Worm (Caenorhabditis elegans): ENCODE results near the gene C03B8.3.

C03B8.3 gene

DNA sequence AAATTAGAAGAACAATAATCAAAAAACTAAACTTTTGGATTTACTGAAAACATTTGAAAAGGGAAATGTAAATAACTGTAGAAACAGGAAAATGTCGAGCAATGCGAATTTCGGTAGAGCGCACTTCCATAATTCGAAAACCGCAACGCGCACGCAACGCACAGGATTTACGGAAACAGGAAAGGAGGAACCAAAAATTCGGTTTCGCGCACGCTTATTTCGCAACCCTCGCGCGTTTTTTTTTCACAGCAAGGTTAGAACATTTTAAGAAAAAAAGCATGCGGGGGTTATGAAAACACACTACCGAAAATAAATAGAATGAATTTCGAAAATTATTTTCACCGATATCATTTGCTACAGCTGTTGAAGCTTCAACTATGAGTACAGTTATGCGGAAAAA, 614 bp upstream of the C03B8.3 start:
- no peak for TF ChIP-seq gei-8 (GFP tag; optimal IDR thresholded peaks at IDR 0.05)
- TF ChIP-seq nhr-28 (tag; optimal IDR thresholded peaks at IDR 0.05), result no peak
- no peak for TF ChIP-seq egl-27 (tag; optimal IDR thresholded peaks at IDR 0.05)
- no peak for TF ChIP-seq hmg-1.1 (GFP tag; IDR thresholded peaks at IDR 0.05)
- TF ChIP-seq madf-5 (GFP tag; IDR thresholded peaks at IDR 0.05), result no peak
- TF ChIP-seq nhr-48 (tag; optimal IDR thresholded peaks at IDR 0.05), result no peak
- no peak for TF ChIP-seq unc-130 (GFP tag; optimal IDR thresholded peaks at IDR 0.05)
- TF ChIP-seq hlh-30 (tag; optimal IDR thresholded peaks at IDR 0.05; ENCODE audit: insufficient read depth), result no peak
- no peak for TF ChIP-seq Y5F2A.4 (GFP tag; optimal IDR thresholded peaks at IDR 0.05)
- TF ChIP-seq fkh-10 (GFP tag; optimal IDR thresholded peaks at IDR 0.05), result no peak
- TF ChIP-seq D1046.2 (GFP tag; IDR thresholded peaks at IDR 0.05), result no peak
- no peak for TF ChIP-seq dmd-6 (GFP tag; IDR thresholded peaks at IDR 0.05)
- no peak for TF ChIP-seq lin-29 (GFP tag; IDR thresholded peaks at IDR 0.05)
- no peak for TF ChIP-seq ztf-11 (tag; optimal IDR thresholded peaks at IDR 0.05)
- no peak for TF ChIP-seq set-16 (GFP tag; IDR thresholded peaks at IDR 0.05)

DNA sequence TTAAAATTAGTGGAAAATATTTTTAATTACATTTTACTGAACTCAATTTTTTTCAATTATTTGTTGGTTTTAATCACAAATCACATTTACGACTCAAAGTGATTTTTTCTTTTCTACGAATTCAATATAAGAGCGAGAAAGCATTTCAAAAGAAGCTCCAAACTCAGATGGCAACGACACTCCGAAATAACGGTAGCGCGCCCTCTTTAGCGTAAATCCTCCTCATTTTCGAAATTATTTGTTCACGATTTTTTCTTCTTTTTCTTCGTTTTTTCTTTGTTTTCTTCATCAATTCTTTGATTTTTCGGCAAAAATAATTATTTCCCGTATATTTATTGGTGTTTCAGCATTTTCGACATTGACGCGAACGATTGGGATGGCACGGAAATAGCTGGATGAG, 3.0 kb downstream of the C03B8.3 start:
- peak; percentile 97 for TF ChIP-seq Y48G9A.11 (GFP tag; IDR thresholded peaks at IDR 0.05)

DNA sequence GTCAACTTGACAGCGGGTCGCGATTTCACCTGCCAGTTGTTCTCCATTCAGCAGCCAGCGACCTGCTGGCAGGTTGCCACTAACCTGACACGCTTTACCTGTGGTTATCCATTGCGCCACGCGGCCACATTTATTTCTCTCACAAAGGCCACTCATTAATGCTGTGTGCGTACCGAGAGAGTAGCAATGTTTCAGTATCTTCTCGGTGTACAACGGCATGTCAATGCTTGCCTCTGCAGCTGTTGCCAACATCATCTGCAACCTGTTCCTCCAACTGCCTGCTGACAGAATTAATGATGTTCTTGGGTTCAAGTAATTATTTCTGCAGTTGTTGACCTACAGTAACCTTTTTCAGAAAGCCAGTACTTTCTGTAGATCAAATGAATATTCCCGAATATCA, 4.4 kb downstream of the C03B8.3 start:
- TF ChIP-seq ama-1 (optimal IDR thresholded peaks at IDR 0.05) (no peak), skn-1 (tag; optimal IDR thresholded peaks at IDR 0.05) (no peak), hmg-1.1 (GFP tag; IDR thresholded peaks at IDR 0.05) (0 out of 2 replicates have a peak, but pooled peaks have one; percentile 10), php-3 (GFP tag; IDR thresholded peaks at IDR 0.05) (no peak), ZK546.5 (tag; optimal IDR thresholded peaks at IDR 0.05) (no peak), F49E8.2 (tag; optimal IDR thresholded peaks at IDR 0.05; ENCODE audit: borderline replicate concordance) (no peak), set-16 (GFP tag; IDR thresholded peaks at IDR 0.05) (peak; percentile 44; the same call in 1 of the 2 replicates), daf-19 (GFP tag; conservative IDR thresholded peaks at IDR 0.05) (no peak), lsy-2 (tag; optimal IDR thresholded peaks at IDR 0.05) (no peak), dmd-8 (GFP tag; IDR thresholded peaks at IDR 0.05) (no peak), mdl-1 (tag; optimal IDR thresholded peaks at IDR 0.05) (no peak)

DNA sequence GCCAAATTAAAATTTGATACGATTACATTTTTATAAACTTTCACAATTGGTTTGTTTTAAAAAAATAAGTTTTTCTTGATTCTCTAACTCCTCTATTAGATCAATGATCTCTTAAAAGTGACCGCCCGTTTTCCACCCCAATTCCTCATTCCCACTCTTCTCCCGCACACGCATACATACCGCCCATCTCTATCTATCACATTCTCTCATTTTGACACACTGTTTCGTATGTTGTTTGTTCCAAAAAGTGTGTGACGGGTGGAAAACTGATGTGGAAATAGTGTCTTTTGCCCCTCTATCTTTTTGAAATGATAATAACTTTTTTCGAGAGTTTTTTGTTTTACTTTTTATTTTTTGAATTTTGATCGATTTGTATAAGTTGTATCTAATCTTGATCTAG, 6.2 kb downstream of the C03B8.3 start:
- TF ChIP-seq T26A8.4 (GFP tag; IDR thresholded peaks at IDR 0.05) (no peak), duxl-1 (tag; optimal IDR thresholded peaks at IDR 0.05; ENCODE audit: poor library complexity) (no peak), daf-16 (GFP tag; optimal IDR thresholded peaks at IDR 0.05) (peak; percentile 6 to 57), daf-16 (tag; optimal IDR thresholded peaks at IDR 0.05) (peak; percentile 82), nhr-41 (GFP tag; IDR thresholded peaks at IDR 0.05) (no peak), F10B5.3 (tag; optimal IDR thresholded peaks at IDR 0.05) (no peak), ctbp-1 (GFP tag; IDR thresholded peaks at IDR 0.05) (no peak), dmd-8 (GFP tag; IDR thresholded peaks at IDR 0.05) (no peak), pha-4 (GFP tag; IDR thresholded peaks at IDR 0.05) (no peak), pha-4 (tag; optimal IDR thresholded peaks at IDR 0.05) (peak; percentile 62), ztf-7 (tag; optimal IDR thresholded peaks at IDR 0.05) (peak; percentile 37), set-16 (GFP tag; IDR thresholded peaks at IDR 0.05) (no peak), zfp-3 (GFP tag; conservative IDR thresholded peaks at IDR 0.05) (no peak), aha-1 (tag) (peak; percentile 46), R02D3.7 (tag; optimal IDR thresholded peaks at IDR 0.05) (no peak), snpc-1.2 (GFP tag; IDR thresholded peaks at IDR 0.05) (no peak), egl-43 (GFP tag; IDR thresholded peaks at IDR 0.05) (no peak), gei-8 (GFP tag; optimal IDR thresholded peaks at IDR 0.05) (no peak), tra-1 (GFP tag; IDR thresholded peaks at IDR 0.05) (no peak), unc-130 (GFP tag; optimal IDR thresholded peaks at IDR 0.05) (no peak), mep-1 (tag; optimal IDR thresholded peaks at IDR 0.05) (peak; percentile 88), lin-29 (GFP tag; IDR thresholded peaks at IDR 0.05) (no peak), unc-62 (GFP tag; optimal IDR thresholded peaks at IDR 0.05 in 1 of 2) (peak in 1 of 2 experiments; percentile 41), unc-62 (tag; optimal IDR thresholded peaks at IDR 0.05) (no peak), Y75B8A.6 (GFP tag; IDR thresholded peaks at IDR 0.05) (no peak), lin-38 (GFP tag; IDR thresholded peaks at IDR 0.05) (no peak), lin-15B (tag; optimal IDR thresholded peaks at IDR 0.05) (no peak), sdz-12 (GFP tag; optimal IDR thresholded peaks at IDR 0.05) (no peak), lsy-2 (tag; optimal IDR thresholded peaks at IDR 0.05) (peak; percentile 55 to 64)
